Worm (Caenorhabditis elegans) whole organism, L2 larva: ENCODE data around the gene C15H9.11.

Experiments used
- F13H6.1 ChIP-seq: sonication (generic microtip); optimal IDR thresholded peaks from 2 replicates; lab custom pipeline; 2016; ENCODE audit warnings: missing genetic modification characterization, missing compliant biosample characterization
- aly-2 ChIP-seq: fragments of 150-350 bp; optimal IDR thresholded peaks from 2 replicates; lab custom pipeline; 2014; ENCODE audit warnings: missing biosample characterization, missing genetic modification characterization
- lin-39 ChIP-seq: fragments of 150-350 bp; optimal IDR thresholded peaks from 2 replicates; lab custom pipeline; 2014; ENCODE audit warnings: missing biosample characterization, missing genetic modification reagents, missing genetic modification characterization
- mbf-1 ChIP-seq: sonication (generic microtip); optimal IDR thresholded peaks from 2 replicates; lab custom pipeline; 2017; ENCODE audit warnings: missing biosample characterization, missing genetic modification characterization
- nhr-10 ChIP-seq: sonication (generic microtip); optimal IDR thresholded peaks from 2 replicates; lab custom pipeline; 2017; ENCODE audit warnings: missing biosample characterization, missing genetic modification characterization
- nhr-11 ChIP-seq: fragments of 150-350 bp; optimal IDR thresholded peaks from 2 replicates; lab custom pipeline; 2014; ENCODE audit warnings: missing biosample characterization, missing genetic modification characterization

ce11 chrX:6097551-6097950, 5.6 kb downstream of the C15H9.11 start, which contains the start of gene C15H9.4:
- TF ChIP-seq aly-2 (no peak), nhr-10 (tag; lab: Kevin White, UChicago) (no peak), F13H6.1 (tag; lab: Kevin White, UChicago) (peak; percentile 64), lin-39 (tag; lab: Kevin White, UChicago) (no peak), nhr-11 (tag; lab: Kevin White, UChicago) (no peak), mbf-1 (tag; lab: Kevin White, UChicago) (no peak)
